Worm (Caenorhabditis elegans) whole organism, L3 larva: Measurements from ENCODE around the gene pes-4.

Experiments
- ZK546.5 ChIP-seq: sonication (generic microtip); optimal IDR thresholded peaks from 2 replicates; lab custom pipeline; 2017; ENCODE audit warnings: missing biosample characterization, missing genetic modification characterization
- ceh-16 ChIP-seq: sonication (generic microtip); optimal IDR thresholded peaks from 2 replicates; lab custom pipeline; 2017; ENCODE audit warnings: missing biosample characterization, missing genetic modification characterization
- egl-27 ChIP-seq: sonication (generic microtip); optimal IDR thresholded peaks from 4 replicates; lab custom pipeline; 2017; ENCODE audit warnings: missing biosample characterization, missing genetic modification reagents, missing genetic modification characterization
- fkh-10 ChIP-seq: sonication (generic microtip); optimal IDR thresholded peaks from 2 replicates; lab custom pipeline; 2017; ENCODE audit warnings: missing biosample characterization, missing genetic modification reagents, missing genetic modification characterization
- fkh-2 ChIP-seq: fragments of 150-350 bp; optimal IDR thresholded peaks from 2 replicates; lab custom pipeline; 2014; ENCODE audit warnings: missing biosample characterization, missing genetic modification reagents, missing genetic modification characterization
- lin-39 ChIP-seq: fragments of 150-350 bp; optimal IDR thresholded peaks from 2 replicates; lab custom pipeline; 2018; ENCODE audit warnings: missing biosample characterization, missing genetic modification reagents, missing genetic modification characterization
- mdl-1 ChIP-seq: fragments of 150-350 bp; optimal IDR thresholded peaks from 2 replicates; lab custom pipeline; 2014; ENCODE audit warnings: missing biosample characterization, missing genetic modification characterization
- nhr-237 ChIP-seq: fragments of 150-350 bp; optimal IDR thresholded peaks from 2 replicates; lab custom pipeline; 2014; ENCODE audit warnings: missing biosample characterization, missing genetic modification characterization
- pqm-1 ChIP-seq: fragments of 150-350 bp; optimal IDR thresholded peaks from 2 replicates; lab custom pipeline; 2017; ENCODE audit warnings: missing biosample characterization, missing genetic modification characterization, inconsistent platforms
- snpc-4 ChIP-seq: fragments of 150-350 bp; optimal IDR thresholded peaks from 2 replicates; lab custom pipeline; 2014; ENCODE audit warnings: missing biosample characterization, missing genetic modification characterization
- unc-39 ChIP-seq: sonication (generic microtip); optimal IDR thresholded peaks from 4 replicates; lab custom pipeline; 2017; ENCODE audit warnings: missing biosample characterization, missing genetic modification characterization

- TF ChIP-seq egl-27 (tag; lab: Kevin White, UChicago) (no peak), ceh-16 (no peak), lin-39 (no peak), fkh-2 (no peak), mdl-1 (tag; lab: Kevin White, UChicago) (no peak), pqm-1 (tag; lab: Kevin White, UChicago) (no peak), snpc-4 (tag; lab: Kevin White, UChicago) (no peak), unc-39 (tag; lab: Kevin White, UChicago) (no peak), nhr-237 (tag; lab: Kevin White, UChicago) (no peak), fkh-10 (no peak), ZK546.5 (tag; lab: Kevin White, UChicago) (no peak)
Observed at ce11 chrIII:1218221-1218620, 11.9 kb downstream of the pes-4 start.
